Fruit fly (Drosophila melanogaster): Measurements from ENCODE around the gene dpr19.

Gene dpr19

DNA sequence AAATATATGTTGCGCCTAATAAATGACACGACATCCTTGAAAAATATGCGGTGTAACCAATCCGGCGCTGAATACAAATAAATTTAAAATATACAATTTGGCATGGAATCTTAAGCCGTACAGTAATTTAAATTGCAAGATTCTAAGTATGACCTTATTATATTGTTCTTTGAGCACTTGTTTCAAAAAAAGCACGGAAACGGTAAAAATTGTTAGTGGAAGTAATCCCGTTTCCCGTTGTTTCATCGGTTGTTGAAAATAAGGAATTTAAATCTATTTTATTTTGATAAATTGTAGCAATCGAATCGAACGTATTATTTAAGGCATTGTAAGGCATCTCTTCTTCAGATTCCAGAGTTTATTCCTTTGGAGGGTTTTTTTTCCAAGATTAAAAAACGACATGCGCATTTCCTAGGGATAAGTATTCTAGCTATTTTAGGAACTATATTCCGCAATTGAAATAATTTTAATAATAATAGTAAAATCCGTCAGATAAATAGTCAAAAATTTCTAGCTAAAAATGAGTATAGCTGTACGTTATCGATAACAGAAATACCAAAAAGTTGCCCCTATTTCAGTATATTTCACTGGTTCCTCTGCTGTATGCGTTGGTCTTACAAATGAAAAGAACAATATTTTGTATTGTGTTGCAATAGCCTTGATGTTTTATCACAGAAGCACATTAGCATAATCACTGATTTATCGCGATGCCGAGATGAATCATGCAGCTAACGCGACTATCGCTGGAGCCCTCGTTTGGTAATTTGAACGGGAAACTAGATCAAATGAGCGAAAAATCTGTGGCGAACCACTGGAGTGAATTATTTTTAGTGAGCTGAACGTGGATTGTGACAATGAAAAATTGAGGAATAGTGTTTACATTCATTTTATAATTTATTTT lies 42.6 kb upstream of the dpr19 start, which contains the start of gene GATAd (continued):
- TF ChIP-seq knrl (GFP tag; IDR thresholded peaks at IDR 0.05; ENCODE audit: partially characterized antibody) (0 out of 3 replicates have a peak, but pooled peaks have one; percentile 37), CG10267 (tag; optimal IDR thresholded peaks at IDR 0.05) (peak; percentile 33), dan (GFP tag; IDR thresholded peaks at IDR 0.05) (no peak), CG11247 (GFP tag; IDR thresholded peaks at IDR 0.05) (no peak), Hr51 (GFP tag; optimal IDR thresholded peaks at IDR 0.05) (no peak), scrt (GFP tag; optimal IDR thresholded peaks at IDR 0.05) (no peak), CG12769 (tag; optimal IDR thresholded peaks at IDR 0.05) (no peak), CG10147 (GFP tag; optimal IDR thresholded peaks at IDR 0.05) (peak; percentile 6), H15 (GFP tag; IDR thresholded peaks at IDR 0.05) (no peak), CG6765 (GFP tag; optimal IDR thresholded peaks at IDR 0.05) (no peak), CG18262 (tag; optimal IDR thresholded peaks at IDR 0.05) (peak; percentile 4), slou (GFP tag; optimal IDR thresholded peaks at IDR 0.05) (no peak), CG9797 (GFP tag; optimal IDR thresholded peaks at IDR 0.05) (peak; percentile 52), kni (GFP tag; optimal IDR thresholded peaks at IDR 0.05) (peak; percentile 99), sr (GFP tag; IDR thresholded peaks at IDR 0.05) (no peak), CG43689 (GFP tag; IDR thresholded peaks at IDR 0.05) (no peak), h (optimal IDR thresholded peaks at IDR 0.05) (no peak), CG1024 (GFP tag; IDR thresholded peaks at IDR 0.05) (peak; percentile 33; the same call in 1 of the 2 replicates), kay (GFP tag; optimal IDR thresholded peaks at IDR 0.05) (peak; percentile 87), Opbp (GFP tag; IDR thresholded peaks at IDR 0.05; ENCODE audit: partially characterized antibody) (no peak), dpn (GFP tag; optimal IDR thresholded peaks at IDR 0.05) (peak in 1 of 2 experiments; percentile 23), CG4820 (GFP tag; optimal IDR thresholded peaks at IDR 0.05) (no peak), CG1832 (GFP tag; optimal IDR thresholded peaks at IDR 0.05) (no peak), mld (GFP tag; IDR thresholded peaks at IDR 0.05; ENCODE audit: partially characterized antibody) (no peak), nau (GFP tag; optimal IDR thresholded peaks at IDR 0.05) (no peak), slp2 (GFP tag; optimal IDR thresholded peaks at IDR 0.05) (no peak), CG7372 (GFP tag; IDR thresholded peaks at IDR 0.05) (no peak), Blimp-1 (GFP tag; optimal IDR thresholded peaks at IDR 0.05) (no peak), CG30403 (GFP tag; optimal IDR thresholded peaks at IDR 0.05) (peak; percentile 27), Scr (GFP tag; IDR thresholded peaks at IDR 0.05; ENCODE audit: partially characterized antibody) (peak; percentile 37), amos (GFP tag; IDR thresholded peaks at IDR 0.05; ENCODE audit: partially characterized antibody) (no peak; the same call in 1 of the 2 replicates), chinmo (GFP tag; IDR thresholded peaks at IDR 0.05; ENCODE audit: partially characterized antibody) (peak; percentile 74; the same call in 1 of the 4 replicates), CG4328 (GFP tag; optimal IDR thresholded peaks at IDR 0.05) (no peak), CG15479 (GFP tag; optimal IDR thresholded peaks at IDR 0.05) (peak; percentile 64), sima (GFP tag; optimal IDR thresholded peaks at IDR 0.05) (no peak), row (GFP tag; IDR thresholded peaks at IDR 0.05) (peak; percentile 63; the same call in 2 of the 3 replicates), CG3065 (GFP tag; optimal IDR thresholded peaks at IDR 0.05) (no peak), CG15011 (GFP tag; optimal IDR thresholded peaks at IDR 0.05) (no peak), Usf (GFP tag; optimal IDR thresholded peaks at IDR 0.05) (no peak), CG18619 (GFP tag; optimal IDR thresholded peaks at IDR 0.05) (no peak), CG3163 (GFP tag; optimal IDR thresholded peaks at IDR 0.05) (no peak), CG1603 (tag; optimal IDR thresholded peaks at IDR 0.05) (peak; percentile 94), CG2199 (GFP tag; IDR thresholded peaks at IDR 0.05) (no peak), CG14710 (tag; optimal IDR thresholded peaks at IDR 0.05) (peak; percentile 46), Sox102F (GFP tag; optimal IDR thresholded peaks at IDR 0.05) (no peak), disco-r (GFP tag; optimal IDR thresholded peaks at IDR 0.05) (no peak), Tbp (GFP tag; optimal IDR thresholded peaks at IDR 0.05) (peak; percentile 64), gt (GFP tag; IDR thresholded peaks at IDR 0.05) (no peak)
